Worm (Caenorhabditis elegans) whole organism, L4/young adult: ENCODE measurements around the gene K11E4.1.

Source experiments
- W03F9.2 ChIP-seq: fragments of 150-350 bp; optimal IDR thresholded peaks from 2 replicates; lab custom pipeline; 2014; ENCODE audit warnings: missing biosample characterization, missing genetic modification characterization
- dao-5 ChIP-seq: sonication (generic microtip); optimal IDR thresholded peaks from 2 replicates; lab custom pipeline; 2016; ENCODE audit warnings: missing genotype, missing genetic modification characterization, moderate library complexity, missing compliant biosample characterization
- him-1 ChIP-seq: sonication (generic microtip); optimal IDR thresholded peaks from 2 replicates; lab custom pipeline; 2016; ENCODE audit warnings: missing genotype, missing genetic modification reagents, missing genetic modification characterization, missing compliant biosample characterization

The K11E4.1 gene

DNA sequence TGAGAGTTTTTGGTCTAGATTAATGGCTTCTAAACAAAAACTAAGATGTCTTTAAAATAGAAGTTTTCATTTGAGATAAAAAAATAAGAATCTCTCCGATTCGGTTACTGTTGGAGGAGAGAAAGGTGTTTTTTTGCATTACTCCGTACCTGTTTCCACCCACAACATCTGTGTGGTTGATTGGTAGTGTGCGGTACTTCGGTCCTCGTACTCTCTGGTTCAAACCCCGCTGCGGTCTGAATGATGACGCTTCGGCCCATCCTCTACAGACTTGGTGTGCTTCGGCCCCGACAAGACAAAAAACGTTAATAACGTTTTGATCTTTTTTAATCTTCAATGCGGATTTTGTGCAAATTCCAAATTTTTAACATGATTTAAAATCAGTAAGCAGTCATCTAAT, 16.4 kb upstream of the K11E4.1 start:
- TF ChIP-seq W03F9.2 (tag; lab: Kevin White, UChicago) (no peak), dao-5 (tag; lab: Kevin White, UChicago) (no peak), him-1 (tag; lab: Kevin White, UChicago) (no peak)

DNA sequence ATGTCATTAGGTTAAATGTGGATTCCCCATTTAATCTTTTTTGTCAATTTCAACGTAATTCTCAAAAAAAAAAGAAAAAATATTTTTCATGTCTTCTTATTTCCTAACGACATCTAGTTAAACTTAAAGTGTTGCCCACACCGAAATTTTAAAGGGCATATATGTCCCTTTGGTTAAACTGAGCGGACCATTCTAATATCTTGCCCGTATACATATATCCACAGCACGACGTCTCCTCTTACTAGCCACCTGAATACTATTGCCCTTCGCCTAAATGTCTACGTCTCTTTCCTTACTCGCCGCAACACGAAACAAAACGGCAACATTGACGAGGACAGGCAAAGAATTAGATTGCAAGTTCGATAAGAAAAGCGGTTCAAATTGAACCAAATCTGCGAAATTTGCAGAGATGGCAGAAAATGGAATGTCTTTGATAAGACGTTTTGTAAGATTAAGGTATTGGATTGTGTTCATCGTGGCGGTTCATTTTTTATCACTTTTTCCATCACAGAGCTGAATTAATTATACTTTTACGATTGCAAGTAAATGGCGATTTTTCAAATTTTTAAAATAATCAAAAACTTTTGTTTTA, 13.2 kb upstream of the K11E4.1 start:
- peak; percentile 88 for TF ChIP-seq dao-5 (tag; lab: Kevin White, UChicago)
- peak; percentile 98 for TF ChIP-seq W03F9.2 (tag; lab: Kevin White, UChicago)
- TF ChIP-seq him-1 (tag; lab: Kevin White, UChicago): peak; percentile 100

- TF ChIP-seq dao-5 (tag; lab: Kevin White, UChicago) (no peak), W03F9.2 (tag; lab: Kevin White, UChicago) (no peak), him-1 (tag; lab: Kevin White, UChicago) (no peak)
Observed at ce11 chrX:13702923-13703322, 11.0 kb upstream of the K11E4.1 start.

ce11 chrX:13706607-13707006, 7.3 kb upstream of the K11E4.1 start, which contains the start of gene K02D3.1:
Gene K02D3.1, plus strand, starts transcription at chrX:13706907.
- no peak for TF ChIP-seq him-1 (tag; lab: Kevin White, UChicago)
- TF ChIP-seq W03F9.2 (tag; lab: Kevin White, UChicago): no peak
- TF ChIP-seq dao-5 (tag; lab: Kevin White, UChicago): no peak

DNA sequence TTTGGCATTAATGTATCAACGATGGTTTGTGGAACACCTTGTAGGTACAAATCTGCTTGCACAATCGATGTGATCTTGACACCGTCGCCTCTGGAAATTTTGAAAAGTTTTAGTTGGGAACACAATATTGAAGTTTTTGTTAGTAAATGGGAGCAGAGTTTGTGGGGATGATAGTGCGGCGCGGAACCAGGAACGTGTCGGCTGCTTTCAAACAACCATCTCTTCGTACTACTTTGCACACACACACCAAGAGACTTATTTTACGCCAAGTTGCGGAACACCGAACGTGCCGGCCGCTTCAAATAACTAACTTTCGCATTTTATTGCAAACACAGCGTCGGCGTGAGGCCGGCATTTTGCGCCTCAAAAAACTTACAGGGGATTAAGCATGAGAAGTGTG, 4.9 kb upstream of the K11E4.1 start:
- no peak for TF ChIP-seq dao-5 (tag; lab: Kevin White, UChicago)
- TF ChIP-seq W03F9.2 (tag; lab: Kevin White, UChicago): no peak
- no peak for TF ChIP-seq him-1 (tag; lab: Kevin White, UChicago)

DNA sequence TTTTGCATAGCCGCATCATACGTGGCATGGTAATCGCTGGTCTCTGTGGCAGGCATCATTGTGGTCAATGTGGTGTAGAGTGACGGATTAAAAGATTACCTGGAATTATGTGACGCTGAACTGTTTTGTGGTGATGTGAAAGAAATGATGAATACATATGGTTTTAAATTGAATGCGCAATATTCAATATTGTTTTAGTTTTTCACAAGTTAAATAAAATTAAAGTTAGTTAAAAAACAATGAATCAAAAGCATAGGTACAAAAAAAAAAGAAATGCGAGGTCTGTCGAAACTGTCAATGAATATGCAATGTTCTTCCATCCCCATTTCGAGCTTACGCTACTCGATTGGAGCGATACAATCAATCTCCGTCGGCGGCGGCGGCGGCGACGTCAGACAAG, 2.0 kb upstream of the K11E4.1 start, which contains the start of gene K02D3.2:
K02D3.2 (minus strand) TSS at position 101 of the 400 bp plus-strand sequence.
- no peak for TF ChIP-seq him-1 (tag; lab: Kevin White, UChicago)
- TF ChIP-seq W03F9.2 (tag; lab: Kevin White, UChicago): no peak
- TF ChIP-seq dao-5 (tag; lab: Kevin White, UChicago): no peak

DNA sequence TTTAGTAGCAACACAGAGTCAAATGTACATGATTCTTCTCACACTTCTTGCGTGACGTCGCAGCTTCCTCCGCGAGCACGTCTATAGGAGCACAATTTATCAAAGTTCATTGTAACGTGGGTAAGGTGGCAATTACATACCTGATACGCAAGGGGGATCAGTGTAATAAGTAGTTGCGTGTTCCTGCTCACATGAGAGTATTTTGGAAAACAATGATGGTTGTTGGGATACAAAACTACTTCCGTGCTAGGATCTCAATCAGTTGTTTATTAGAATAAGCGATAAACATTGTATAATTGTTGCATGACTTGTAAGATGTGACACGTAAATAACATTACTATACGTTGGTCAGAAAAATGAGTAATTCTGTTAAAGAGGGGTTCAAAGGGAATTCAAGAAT, 965 bp upstream of the K11E4.1 start:
- TF ChIP-seq dao-5 (tag; lab: Kevin White, UChicago) (no peak), W03F9.2 (tag; lab: Kevin White, UChicago) (no peak), him-1 (tag; lab: Kevin White, UChicago) (no peak)

DNA sequence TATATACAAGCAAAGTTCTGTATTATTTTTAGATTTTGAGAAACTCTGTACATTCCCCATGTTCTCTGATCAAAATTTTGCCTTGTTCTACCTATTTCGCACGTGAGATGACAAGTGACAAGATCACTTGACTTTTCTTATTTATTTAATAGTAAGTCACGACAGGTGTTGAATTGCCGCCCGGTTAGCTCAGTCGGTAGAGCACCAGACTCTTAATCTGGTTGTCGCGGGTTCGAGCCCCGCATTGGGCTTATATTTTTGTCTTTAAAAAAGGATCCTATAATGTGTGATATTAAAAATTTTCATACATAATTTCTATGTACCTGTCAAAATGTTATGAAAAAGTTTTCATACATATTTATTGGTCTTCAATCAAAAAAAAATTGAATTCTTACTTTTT, 753 bp downstream of the K11E4.1 start:
- TF ChIP-seq W03F9.2 (tag; lab: Kevin White, UChicago) (no peak), dao-5 (tag; lab: Kevin White, UChicago) (peak; percentile 62)

DNA sequence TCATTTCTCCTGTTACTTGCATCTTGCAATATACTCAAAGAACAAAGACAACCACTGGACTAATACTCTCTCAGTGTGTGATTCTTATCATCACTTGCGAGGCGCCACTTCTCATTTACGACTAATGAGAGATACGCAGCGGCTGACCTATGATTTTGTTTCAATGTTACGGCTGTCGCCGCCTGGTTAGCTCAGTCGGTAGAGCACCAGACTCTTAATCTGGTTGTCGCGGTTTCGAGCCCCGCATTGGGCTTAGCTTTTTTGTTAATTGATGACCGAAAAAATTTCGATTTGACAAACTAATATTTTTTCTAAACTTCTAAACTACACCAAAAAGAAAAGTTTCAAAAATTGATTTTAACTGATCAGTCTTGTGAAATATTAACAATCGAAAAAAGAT, 2.4 kb downstream of the K11E4.1 start:
- no peak for TF ChIP-seq him-1 (tag; lab: Kevin White, UChicago)
- no peak for TF ChIP-seq W03F9.2 (tag; lab: Kevin White, UChicago)
- TF ChIP-seq dao-5 (tag; lab: Kevin White, UChicago): no peak

- TF ChIP-seq dao-5 (tag; lab: Kevin White, UChicago) (no peak), him-1 (tag; lab: Kevin White, UChicago) (no peak), W03F9.2 (tag; lab: Kevin White, UChicago) (no peak)
Observed at ce11 chrX:13717053-13717671, 3.2 kb downstream of the K11E4.1 start, which contains the start of gene shc-3. Gene shc-3, plus strand, starts transcription at chrX:13717536.

DNA sequence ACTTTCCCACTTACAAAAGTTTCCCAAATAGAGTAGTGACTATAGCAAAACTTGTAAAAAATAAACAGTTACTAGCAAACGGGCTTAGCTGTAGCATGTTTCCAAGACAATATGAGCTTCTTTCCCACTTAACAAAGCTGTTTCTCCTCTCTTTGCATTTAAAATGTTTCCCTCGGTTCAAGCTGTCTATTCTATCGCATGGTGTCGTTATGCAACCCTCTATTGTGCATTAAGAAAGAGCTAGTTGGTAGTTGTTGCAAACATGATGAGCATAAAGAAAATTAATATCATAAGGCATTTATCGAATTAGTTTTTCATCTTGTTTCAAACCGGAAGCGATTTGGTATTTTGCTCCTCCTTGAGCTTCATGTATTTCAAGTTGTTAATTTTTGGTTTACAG, 8.9 kb downstream of the K11E4.1 start, which contains the start of gene poml-1:
poml-1 (minus strand) TSS at position 101 of the 400 bp plus-strand sequence.
- no peak for TF ChIP-seq him-1 (tag; lab: Kevin White, UChicago)
- TF ChIP-seq dao-5 (tag; lab: Kevin White, UChicago): no peak
- TF ChIP-seq W03F9.2 (tag; lab: Kevin White, UChicago): no peak

DNA sequence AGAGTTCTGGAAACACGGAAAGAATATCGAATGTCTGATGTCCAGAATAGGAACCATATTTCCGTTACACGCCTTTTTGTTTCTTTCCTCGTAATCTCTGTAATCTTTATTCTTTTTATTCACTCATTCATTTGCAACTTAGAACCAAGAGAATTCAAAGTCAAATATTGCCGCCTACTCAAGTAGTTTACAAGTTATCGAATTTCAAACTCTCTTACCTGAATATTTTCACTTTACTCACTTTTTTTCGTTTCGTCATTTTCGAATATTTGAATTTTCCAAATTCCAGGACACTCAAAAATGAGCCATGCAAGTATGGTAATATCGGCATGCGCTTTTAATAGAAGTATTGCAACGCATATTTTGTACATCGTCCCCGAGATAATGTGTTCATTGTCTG, 10.4 kb downstream of the K11E4.1 start, which contains the start of gene K11E4.6:
K11E4.6 (plus strand) TSS at position 301 of the 400 bp plus-strand sequence.
- no peak for TF ChIP-seq dao-5 (tag; lab: Kevin White, UChicago)

ce11 chrX:13726285-13726684, 12.3 kb downstream of the K11E4.1 start:
- TF ChIP-seq him-1 (tag; lab: Kevin White, UChicago) (no peak), W03F9.2 (tag; lab: Kevin White, UChicago) (no peak)

ce11 chrX:13726874-13727343, 13.0 kb downstream of the K11E4.1 start, which contains the start of gene pix-1:
Gene pix-1, plus strand, starts transcription at chrX:13727293.
- TF ChIP-seq W03F9.2 (tag; lab: Kevin White, UChicago) (no peak), him-1 (tag; lab: Kevin White, UChicago) (peak; percentile 20)
